Fruit fly (Drosophila melanogaster) whole organism, embryonic: Measurements from ENCODE around the gene CG9288.

Experiments
- Asciz ChIP-seq: fragments of 200-800 bp; sonication (Bioruptor generic); optimal IDR thresholded peaks from 2 replicates; lab custom pipeline; 2017; ENCODE audit warnings: missing biosample characterization, mild to moderate bottlenecking, missing genetic modification characterization, missing genetic modification reagents
- BEAF-32 ChIP-seq: fragments of 200-800 bp; sonication (Bioruptor generic); optimal IDR thresholded peaks from 3 replicates; lab custom pipeline; 2017; ENCODE audit warnings: missing biosample characterization, missing genetic modification characterization, mild to moderate bottlenecking, moderate library complexity, missing genetic modification reagents
- CG10431 ChIP-seq: fragments of 200-800 bp; sonication (Bioruptor generic); optimal IDR thresholded peaks from 3 replicates; lab custom pipeline; 2018; ENCODE audit warnings: missing biosample characterization, mild to moderate bottlenecking, missing genetic modification characterization
- CG11247 ChIP-seq: fragments of 200-800 bp; sonication (Bioruptor generic); IDR thresholded peaks from 2 replicates; pipeline ENCODE4 v1.3.6; 2022; ENCODE audit warnings: missing biosample characterization, missing genetic modification characterization
- CG11695 ChIP-seq: fragments of 200-800 bp; sonication (Bioruptor generic); IDR thresholded peaks from 3 replicates; pipeline ENCODE4 v1.3.6; 2022; ENCODE audit warnings: missing biosample characterization, missing genetic modification characterization
- CG12104 ChIP-seq: fragments of 200-800 bp; sonication (Bioruptor generic); optimal IDR thresholded peaks from 3 replicates; lab custom pipeline; 2016; ENCODE audit warnings: missing biosample characterization, missing genetic modification characterization
- CG1233 ChIP-seq: fragments of 200-800 bp; sonication (Bioruptor generic); optimal IDR thresholded peaks from 4 replicates; lab custom pipeline; 2018; ENCODE audit warnings: missing biosample characterization, mild to moderate bottlenecking, missing genetic modification characterization
- CG12744 ChIP-seq: fragments of 200-800 bp; sonication (Bioruptor generic); optimal IDR thresholded peaks from 2 replicates; lab custom pipeline; 2016; ENCODE audit warnings: missing biosample characterization, missing genetic modification characterization
- CG12942 ChIP-seq: fragments of 200-800 bp; sonication (Bioruptor generic); optimal IDR thresholded peaks from 3 replicates; lab custom pipeline; 2016; ENCODE audit warnings: missing biosample characterization, missing genetic modification characterization
- CG15011 ChIP-seq: fragments of 200-800 bp; sonication (Bioruptor generic); optimal IDR thresholded peaks from 3 replicates; lab custom pipeline; 2018; ENCODE audit warnings: missing biosample characterization, mild to moderate bottlenecking, missing genetic modification characterization
- CG1602 ChIP-seq: fragments of 200-800 bp; sonication (Bioruptor generic); optimal IDR thresholded peaks from 3 replicates; lab custom pipeline; 2016; ENCODE audit warnings: missing biosample characterization, missing genetic modification characterization
- CG17361 ChIP-seq: fragments of 200-800 bp; sonication (Bioruptor generic); IDR thresholded peaks from 3 replicates; pipeline ENCODE4 v1.3.6; 2022; ENCODE audit warnings: missing biosample characterization, missing genetic modification characterization
- CG2116 ChIP-seq: fragments of 200-800 bp; sonication (Bioruptor generic); optimal IDR thresholded peaks from 3 replicates; lab custom pipeline; 2018; ENCODE audit warnings: missing biosample characterization, mild to moderate bottlenecking, missing genetic modification characterization
- CG3995 ChIP-seq: fragments of 200-800 bp; sonication (Bioruptor generic); optimal IDR thresholded peaks from 3 replicates; lab custom pipeline; 2016; ENCODE audit warnings: missing biosample characterization, missing genetic modification characterization
- CG6683 ChIP-seq: fragments of 200-800 bp; sonication (Bioruptor generic); optimal IDR thresholded peaks from 2 replicates; lab custom pipeline; 2017; ENCODE audit warnings: missing biosample characterization, mild to moderate bottlenecking, missing genetic modification characterization, missing genetic modification reagents
- CG9932 ChIP-seq: fragments of 200-800 bp; sonication (Bioruptor generic); IDR thresholded peaks from 2 replicates; pipeline ENCODE4 v1.3.6; 2022; ENCODE audit warnings: missing biosample characterization, missing genetic modification characterization
- D19A ChIP-seq: fragments of 200-800 bp; optimal IDR thresholded peaks from 3 replicates; lab custom pipeline; 2019; ENCODE audit warnings: missing biosample characterization, mild to moderate bottlenecking, missing genetic modification characterization, moderate library complexity
- Dip3 ChIP-seq: fragments of 200-800 bp; sonication (Bioruptor generic); optimal IDR thresholded peaks from 3 replicates; lab custom pipeline; 2016; ENCODE audit warnings: missing biosample characterization, missing genetic modification characterization
- Eip74EF ChIP-seq, 2 experiments: fragments of 200-800 bp in 1 of 2; fragments of >200 bp in 1 of 2; sonication (Bioruptor generic) in 1 of 2; optimal IDR thresholded peaks; 2 replicates each; lab custom pipeline; 2017 to 2019; ENCODE audit warnings: missing biosample characterization in 2 of 2, missing genetic modification characterization in 2 of 2, mild to moderate bottlenecking in 1 of 2, moderate library complexity in 1 of 2
- Elba2 ChIP-seq: fragments of 200-800 bp; sonication (Bioruptor generic); optimal IDR thresholded peaks from 3 replicates; lab custom pipeline; 2016; ENCODE audit warnings: missing biosample characterization, missing genetic modification characterization
- HHEX ChIP-seq: fragments of 200-800 bp; sonication (Bioruptor generic); optimal IDR thresholded peaks from 3 replicates; lab custom pipeline; 2017; ENCODE audit warnings: missing biosample characterization, mild to moderate bottlenecking, missing genetic modification characterization, missing genetic modification reagents
- HLH54F ChIP-seq: fragments of 200-800 bp; sonication (Bioruptor generic); optimal IDR thresholded peaks from 3 replicates; lab custom pipeline; 2016; ENCODE audit warnings: missing biosample characterization, missing genetic modification characterization
- HLHmδ ChIP-seq: fragments of 200-800 bp; sonication (Bioruptor generic); optimal IDR thresholded peaks from 2 replicates; lab custom pipeline; 2018; ENCODE audit warnings: missing biosample characterization, mild to moderate bottlenecking, missing genetic modification characterization, moderate library complexity
- Hand ChIP-seq: fragments of 200-800 bp; sonication (Bioruptor generic); optimal IDR thresholded peaks from 2 replicates; lab custom pipeline; 2017; ENCODE audit warnings: mild to moderate bottlenecking, missing biosample characterization, missing genetic modification reagents, missing genetic modification characterization
- Hr3 ChIP-seq: fragments of 200-800 bp; sonication (Bioruptor generic); optimal IDR thresholded peaks from 3 replicates; lab custom pipeline; 2016; ENCODE audit warnings: missing biosample characterization, missing genetic modification characterization
- Hr39 ChIP-seq: fragments of >200 bp; optimal IDR thresholded peaks from 2 replicates; lab custom pipeline; 2017
- MTF-1 ChIP-seq: fragments of 200-800 bp; sonication (Bioruptor generic); optimal IDR thresholded peaks from 2 replicates; lab custom pipeline; 2018; ENCODE audit warnings: missing biosample characterization, mild to moderate bottlenecking, missing genetic modification characterization, borderline replicate concordance
- Mad ChIP-seq: fragments of 200-800 bp; sonication (Bioruptor generic); optimal IDR thresholded peaks from 2 replicates; lab custom pipeline; 2016; ENCODE audit warnings: missing biosample characterization, missing genetic modification characterization
- Mes4 ChIP-seq: fragments of 200-800 bp; sonication (Bioruptor generic); optimal IDR thresholded peaks from 2 replicates; lab custom pipeline; 2016; ENCODE audit warnings: missing biosample characterization, missing genetic modification characterization
- TFAM ChIP-seq: fragments of 200-800 bp; sonication (Bioruptor generic); optimal IDR thresholded peaks from 2 replicates; lab custom pipeline; 2017; ENCODE audit warnings: missing biosample characterization, missing genetic modification characterization, inconsistent platforms
- amos ChIP-seq: fragments of 200-800 bp; sonication (Bioruptor generic); IDR thresholded peaks from 2 replicates; pipeline ENCODE4 v1.3.6; 2022; ENCODE audit warnings: missing biosample characterization, missing genetic modification characterization; ENCODE audit not compliant: partially characterized antibody
- bigmax ChIP-seq: fragments of 200-800 bp; sonication (Bioruptor generic); optimal IDR thresholded peaks from 2 replicates; lab custom pipeline; 2018; ENCODE audit warnings: missing biosample characterization, mild to moderate bottlenecking, missing genetic modification characterization
- ci ChIP-seq: fragments of 200-800 bp; sonication (Bioruptor generic); IDR thresholded peaks from 3 replicates; pipeline ENCODE4 v1.3.6; 2022; ENCODE audit warnings: missing biosample characterization, missing genetic modification characterization
- cwo ChIP-seq: fragments of 200-800 bp; sonication (Bioruptor generic); optimal IDR thresholded peaks from 3 replicates; lab custom pipeline; 2017; ENCODE audit warnings: missing biosample characterization, missing genetic modification characterization, mild to moderate bottlenecking, moderate library complexity, missing genetic modification reagents
- dan ChIP-seq: fragments of 200-800 bp; sonication (Bioruptor generic); IDR thresholded peaks from 2 replicates; pipeline ENCODE4 v1.3.6; 2022; ENCODE audit warnings: missing biosample characterization, missing genetic modification characterization
- danr ChIP-seq: fragments of 200-800 bp; sonication (Bioruptor generic); IDR thresholded peaks from 2 replicates; pipeline ENCODE4 v1.3.6; 2022; ENCODE audit warnings: missing biosample characterization, missing genetic modification characterization
- fd3F ChIP-seq: fragments of 200-800 bp; sonication (Bioruptor generic); optimal IDR thresholded peaks from 2 replicates; lab custom pipeline; 2018; ENCODE audit warnings: missing biosample characterization, mild to moderate bottlenecking, missing genetic modification characterization, moderate library complexity
- her ChIP-seq: fragments of 200-800 bp; sonication (Bioruptor generic); optimal IDR thresholded peaks from 2 replicates; lab custom pipeline; 2016; ENCODE audit warnings: missing biosample characterization, missing genetic modification characterization
- lola ChIP-seq, 3 experiments: fragments of >200 bp in 2 of 3; fragments of 200-800 bp in 1 of 3; sonication (Bioruptor generic) in 1 of 3; optimal IDR thresholded peaks; 2 replicates each; lab custom pipeline; 2017 to 2019; ENCODE audit warnings: missing biosample characterization in 3 of 3, missing genetic modification characterization in 3 of 3, mild to moderate bottlenecking in 1 of 3, moderate library complexity in 1 of 3
- onecut ChIP-seq: fragments of 200-800 bp; sonication (Bioruptor generic); IDR thresholded peaks from 2 replicates; pipeline ENCODE4 v1.3.6; 2022; ENCODE audit warnings: missing biosample characterization, missing genetic modification characterization
- prd ChIP-seq, 3 experiments: fragments of >200 bp in 2 of 3; fragments of 200-800 bp in 1 of 3; sonication (Bioruptor generic) in 1 of 3; optimal IDR thresholded peaks in 2 of 3; IDR thresholded peaks in 1 of 3; 2 replicates in 2 of 3; 3 replicates in 1 of 3; pipeline versions ENCODE4 v1.3.6 to Lab custom; 2017 to 2022; ENCODE audit warnings: missing biosample characterization in 1 of 3, missing genetic modification characterization in 1 of 3
- sd ChIP-seq: fragments of 200-800 bp; sonication (Bioruptor generic); optimal IDR thresholded peaks from 3 replicates; lab custom pipeline; 2018; ENCODE audit warnings: missing biosample characterization, mild to moderate bottlenecking, missing genetic modification characterization, moderate library complexity
- seq ChIP-seq: fragments of 200-800 bp; sonication (Bioruptor generic); IDR thresholded peaks from 2 replicates; pipeline ENCODE4 v1.3.6; 2022; ENCODE audit warnings: missing biosample characterization, missing genetic modification characterization
- sima ChIP-seq: fragments of 200-800 bp; sonication (Bioruptor generic); optimal IDR thresholded peaks from 2 replicates; lab custom pipeline; 2016; ENCODE audit warnings: missing biosample characterization, missing genetic modification characterization
- trem ChIP-seq: fragments of 200-800 bp; optimal IDR thresholded peaks from 3 replicates; lab custom pipeline; 2019; ENCODE audit warnings: missing biosample characterization, mild to moderate bottlenecking, missing genetic modification characterization, moderate library complexity
- tup ChIP-seq: fragments of 200-800 bp; sonication (Bioruptor generic); optimal IDR thresholded peaks from 2 replicates; lab custom pipeline; 2016; ENCODE audit warnings: missing biosample characterization, mild to moderate bottlenecking, missing genetic modification characterization, moderate library complexity
- tx ChIP-seq: fragments of 200-800 bp; sonication (Bioruptor generic); optimal IDR thresholded peaks from 2 replicates; lab custom pipeline; 2016; ENCODE audit warnings: missing biosample characterization, missing genetic modification characterization
- unc-4 ChIP-seq: fragments of 200-800 bp; sonication (Bioruptor generic); IDR thresholded peaks from 2 replicates; pipeline ENCODE4 v1.3.6; 2022; ENCODE audit warnings: missing biosample characterization, missing genetic modification characterization; ENCODE audit not compliant: partially characterized antibody
- zfh1 ChIP-seq: fragments of 200-800 bp; sonication (Bioruptor generic); IDR thresholded peaks from 3 replicates; pipeline ENCODE4 v1.3.6; 2022; ENCODE audit warnings: missing biosample characterization, missing genetic modification characterization

CG9288 gene

DNA sequence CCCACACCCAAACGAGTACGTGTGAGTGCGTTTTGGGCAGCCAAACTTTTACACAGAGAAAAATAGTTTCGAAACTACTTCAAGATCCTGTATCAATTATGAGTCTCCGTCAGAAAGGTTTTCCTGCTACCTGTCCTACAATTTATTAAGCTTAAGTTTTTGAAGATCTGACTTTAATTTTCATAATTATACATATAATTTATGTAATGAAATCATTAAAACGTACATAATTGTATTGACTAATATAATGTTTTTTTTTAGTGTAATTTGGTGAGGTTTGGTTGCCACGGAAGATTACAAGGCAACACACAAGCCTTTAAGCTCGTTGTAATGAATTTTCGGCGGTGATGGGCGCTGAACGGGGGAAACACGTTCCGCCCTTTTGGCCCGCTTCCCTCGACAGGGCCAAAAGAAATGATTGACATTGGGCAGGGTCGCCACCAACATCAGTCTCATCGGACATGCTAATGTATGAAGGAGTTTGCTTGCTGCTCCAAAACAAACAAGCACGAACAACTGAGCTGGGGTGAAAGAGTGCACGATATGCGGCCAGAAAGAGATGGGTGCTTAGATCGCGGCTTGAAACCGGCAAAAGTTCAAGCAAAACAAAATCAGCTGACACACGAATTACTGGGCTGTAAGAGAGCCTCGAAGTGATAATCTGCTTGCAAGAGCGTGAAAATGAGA is 14.7 kb downstream of the CG9288 start (continued):
- no peak for TF ChIP-seq HLH54F (GFP tag; lab: Kevin White, UChicago)
- TF ChIP-seq unc-4 (GFP tag; lab: Robert Waterston, UW) = no peak
- 0 out of 2 replicates have a peak, but pooled peaks have one; percentile 18 for TF ChIP-seq danr
- no peak for TF ChIP-seq amos (GFP tag; lab: Robert Waterston, UW)
- TF ChIP-seq dan (GFP tag; lab: Robert Waterston, UW) = no peak
- peak; percentile 66 for TF ChIP-seq trem
- peak; percentile 65 for TF ChIP-seq CG17361 (GFP tag; lab: Robert Waterston, UW)
- no peak for TF ChIP-seq Elba2
- TF ChIP-seq Mad = peak; percentile 26
- TF ChIP-seq CG6683 = no peak
- peak; percentile 35 for TF ChIP-seq TFAM (GFP tag; lab: Kevin White, UChicago)
- no peak for TF ChIP-seq Mes4
- no peak for TF ChIP-seq CG3995
- TF ChIP-seq CG2116 (GFP tag; lab: Kevin White, UChicago) = no peak
- TF ChIP-seq HLHmδ (GFP tag; lab: Kevin White, UChicago) = no peak
- no peak for TF ChIP-seq Hand (GFP tag; lab: Kevin White, UChicago)
- TF ChIP-seq onecut (GFP tag; lab: Robert Waterston, UW) = peak; percentile 61
- TF ChIP-seq CG11247 (GFP tag; lab: Robert Waterston, UW) = no peak
- no peak for TF ChIP-seq Hr39 (lab: Kevin White, UChicago)
- TF ChIP-seq her = no peak
- TF ChIP-seq CG15011 (GFP tag; lab: Kevin White, UChicago) = peak; percentile 11
- peak; percentile 53 for TF ChIP-seq CG1233
- TF ChIP-seq Asciz (GFP tag; lab: Kevin White, UChicago) = peak; percentile 57
- TF ChIP-seq CG12104 (GFP tag; lab: Kevin White, UChicago) = no peak
- peak; percentile 61; the same call in 1 of the 3 replicates for TF ChIP-seq zfh1
- no peak for TF ChIP-seq sd (tag; lab: Kevin White, UChicago)
- peak in 1 of 3 experiments; percentile 85 for TF ChIP-seq lola (GFP tag; optimal IDR thresholded peaks at IDR 0.05; lab: Kevin White, UChicago)
- no peak for TF ChIP-seq BEAF-32 (GFP tag; lab: Kevin White, UChicago)
- no peak for TF ChIP-seq MTF-1
- peak; percentile 72 for TF ChIP-seq CG1602 (GFP tag; lab: Kevin White, UChicago)
- TF ChIP-seq seq (GFP tag; lab: Robert Waterston, UW) = no peak
- no peak for TF ChIP-seq cwo (GFP tag; lab: Kevin White, UChicago)
- no peak for TF ChIP-seq Dip3
- TF ChIP-seq tx (GFP tag; lab: Kevin White, UChicago) = no peak
- peak; percentile 40 for TF ChIP-seq CG12942
- TF ChIP-seq fd3F (GFP tag; lab: Kevin White, UChicago) = peak; percentile 2
- peak; percentile 63 for TF ChIP-seq Hr3 (GFP tag; lab: Kevin White, UChicago)
- no peak for TF ChIP-seq sima (GFP tag; lab: Kevin White, UChicago)
- TF ChIP-seq CG9932 (GFP tag; lab: Robert Waterston, UW) = no peak
- TF ChIP-seq CG11695 = peak; percentile 49; the same call in 1 of the 3 replicates
- no peak for TF ChIP-seq bigmax (GFP tag; lab: Kevin White, UChicago)
- TF ChIP-seq HHEX (GFP tag; lab: Kevin White, UChicago) = peak; percentile 25
- TF ChIP-seq CG10431 (GFP tag; lab: Kevin White, UChicago) = peak; percentile 64
- TF ChIP-seq ci (GFP tag; lab: Robert Waterston, UW) = peak; percentile 85
- no peak for TF ChIP-seq prd (optimal IDR thresholded peaks at IDR 0.05; lab: Kevin White, UChicago)
- peak; percentile 78; the same call in 2 of the 3 replicates for TF ChIP-seq prd (GFP tag; IDR thresholded peaks at IDR 0.05; lab: Robert Waterston, UW)
- TF ChIP-seq D19A (tag; lab: Kevin White, UChicago) = peak; percentile 78
- no peak for TF ChIP-seq tup
- no peak for TF ChIP-seq CG12744 (GFP tag; lab: Kevin White, UChicago)
- peak in 1 of 2 experiments; percentile 4 for TF ChIP-seq Eip74EF (GFP tag; optimal IDR thresholded peaks at IDR 0.05; lab: Kevin White, UChicago)
